Worm (Caenorhabditis elegans) whole organism, midembryonic: ENCODE measurements around the gene F11G11.13.

ENCODE experiments used
- T22C8.4 ChIP-seq: fragments of 200-800 bp; sonication (Bioruptor generic); IDR thresholded peaks from 2 replicates; pipeline ENCODE4 v1.3.6; 2022; ENCODE audit warnings: missing genetic modification characterization, missing compliant biosample characterization
- cog-1 ChIP-seq: sonication (generic microtip); optimal IDR thresholded peaks from 2 replicates; lab custom pipeline; 2016; ENCODE audit warnings: missing genetic modification characterization, missing compliant biosample characterization
- flt-1 ChIP-seq: fragments of 200-800 bp; sonication (Bioruptor generic); IDR thresholded peaks from 2 replicates; pipeline ENCODE4 v1.3.6; 2022; ENCODE audit warnings: missing genetic modification characterization, missing compliant biosample characterization
- klf-2 ChIP-seq: fragments of 200-800 bp; sonication (Bioruptor generic); conservative IDR thresholded peaks from 2 replicates; pipeline ENCODE4 v1.3.6; 2022; ENCODE audit warnings: missing genetic modification reagents, missing genetic modification characterization, missing compliant biosample characterization
- ref-1 ChIP-seq: fragments of 200-800 bp; sonication (Bioruptor generic); conservative IDR thresholded peaks from 2 replicates; pipeline ENCODE4 v1.3.6; 2022; ENCODE audit warnings: missing genetic modification reagents, missing genetic modification characterization, missing compliant biosample characterization
- tab-1 ChIP-seq: fragments of 200-800 bp; sonication (Bioruptor generic); IDR thresholded peaks from 2 replicates; pipeline ENCODE4 v1.3.6; 2022; ENCODE audit warnings: missing genetic modification characterization, missing compliant biosample characterization
- ztf-23 ChIP-seq: fragments of 200-800 bp; sonication (Bioruptor generic); IDR thresholded peaks from 2 replicates; pipeline ENCODE4 v1.3.6; 2022; ENCODE audit warnings: missing genetic modification reagents, missing genetic modification characterization, missing compliant biosample characterization
- ztf-29 ChIP-seq: fragments of 200-800 bp; sonication (Bioruptor generic); IDR thresholded peaks from 2 replicates; pipeline ENCODE4 v1.3.6; 2022; ENCODE audit warnings: missing genetic modification reagents, missing genetic modification characterization, missing compliant biosample characterization

ce11 chrII:4904778-4905177 lies 28.8 kb upstream of the F11G11.13 start, which contains the start of gene btbd-10:
- TF ChIP-seq ref-1 = no peak
- TF ChIP-seq T22C8.4 (GFP tag; lab: Robert Waterston, UW) = no peak
- no peak for TF ChIP-seq ztf-29
- no peak for TF ChIP-seq tab-1
- TF ChIP-seq klf-2 (GFP tag; lab: Robert Waterston, UW) = no peak
- TF ChIP-seq cog-1 (tag; lab: Kevin White, UChicago) = no peak
- no peak for TF ChIP-seq ztf-23
- no peak for TF ChIP-seq flt-1 (GFP tag; lab: Robert Waterston, UW)
